Fruit fly (Drosophila melanogaster) S2 (cell line): ENCODE results near the gene eIF3d1.

Source experiments
- CG8478 ChIP-seq: fragments of >200 bp; optimal IDR thresholded peaks from 2 replicates; lab custom pipeline; 2018
- CTCF ChIP-seq, 2 experiments: fragments of >200 bp; optimal IDR thresholded peaks; 2 replicates each; lab custom pipeline; 2018

Gene eIF3d1

DNA sequence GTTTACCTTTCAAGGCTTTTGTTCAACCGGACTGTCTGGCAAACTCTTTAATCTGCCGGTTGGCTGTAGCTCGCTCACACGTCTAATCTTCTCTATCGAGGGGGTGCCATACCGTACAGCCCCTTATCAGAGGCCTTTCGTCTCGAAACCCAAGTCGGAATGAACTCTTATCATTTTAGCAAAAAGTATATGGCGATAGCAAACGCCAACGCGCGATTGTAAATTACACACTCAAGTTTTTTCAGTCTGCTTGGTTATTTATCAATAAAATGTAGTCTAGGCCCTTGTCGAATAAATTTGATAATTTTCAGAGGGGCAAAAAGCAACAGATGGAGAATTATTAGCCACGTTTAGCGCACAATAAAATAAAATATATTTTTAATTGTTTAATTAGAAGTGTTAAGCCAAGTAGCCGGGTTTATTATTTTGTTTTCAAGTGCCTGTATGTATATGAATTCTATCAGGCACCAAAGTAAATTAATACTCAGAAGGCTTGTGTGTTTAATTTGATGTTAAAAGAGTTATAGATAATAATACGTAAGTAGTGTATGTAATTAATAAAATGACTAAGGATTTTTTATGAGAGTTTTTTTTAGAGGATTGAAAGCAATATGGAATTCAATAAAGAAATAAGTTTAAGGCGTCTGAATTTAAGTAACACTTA is 45.1 kb downstream of the eIF3d1 start:
- TF ChIP-seq CG8478 (lab: Kevin White, UChicago) (no peak), CTCF (optimal IDR thresholded peaks at IDR 0.05; lab: Kevin White, UChicago) (no peak)

DNA sequence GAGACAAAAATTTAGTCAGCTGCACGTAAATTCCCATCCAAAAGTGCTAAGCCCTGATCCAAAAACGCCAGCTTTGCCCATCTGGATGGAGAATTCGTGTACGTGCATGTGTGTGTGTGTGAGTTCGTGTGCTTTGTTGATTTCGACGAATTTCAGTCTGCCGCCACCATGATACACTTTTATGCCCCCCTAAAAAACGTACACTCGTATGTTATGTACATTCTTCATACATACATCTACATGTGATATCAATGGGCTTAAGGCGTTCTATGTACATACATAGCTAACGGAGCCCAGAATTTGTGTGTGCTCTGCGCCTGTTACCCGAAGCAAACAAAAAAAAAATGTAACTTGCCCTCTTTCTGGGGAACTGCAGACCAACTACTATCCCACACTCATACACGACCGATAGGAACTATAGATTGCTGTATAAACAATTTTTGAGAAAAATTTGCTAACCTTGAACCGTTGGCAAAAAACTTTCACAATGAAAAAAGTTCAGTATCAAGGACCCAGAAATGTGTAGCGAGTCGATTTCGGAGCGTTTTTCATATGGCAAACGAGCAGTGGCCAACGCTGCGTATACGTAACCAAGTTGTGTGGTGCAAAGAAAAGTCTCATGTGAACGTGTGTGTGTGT is 46.0 kb downstream of the eIF3d1 start:
- TF ChIP-seq CTCF (optimal IDR thresholded peaks at IDR 0.05; lab: Kevin White, UChicago) (no peak), CG8478 (lab: Kevin White, UChicago) (no peak)

DNA sequence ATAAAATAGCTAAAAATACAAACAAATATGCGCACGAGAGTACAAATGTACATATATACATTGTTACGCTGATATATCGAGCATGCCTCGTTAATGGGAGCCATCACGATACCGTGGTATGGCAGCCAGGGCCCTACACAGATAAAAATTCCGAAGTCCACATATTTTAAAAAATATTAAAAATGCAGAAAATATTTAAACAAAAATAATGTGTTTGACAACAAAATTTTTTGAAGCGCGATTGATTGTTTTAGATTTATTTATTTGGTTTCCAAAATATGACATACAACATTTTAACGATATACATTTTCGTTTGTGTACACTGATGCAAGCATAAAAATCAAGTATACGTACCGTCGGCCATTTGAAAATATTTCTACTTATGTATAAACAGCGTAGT is 46.9 kb downstream of the eIF3d1 start:
- TF ChIP-seq CG8478 (lab: Kevin White, UChicago) (no peak), CTCF (optimal IDR thresholded peaks at IDR 0.05; lab: Kevin White, UChicago) (no peak)

DNA sequence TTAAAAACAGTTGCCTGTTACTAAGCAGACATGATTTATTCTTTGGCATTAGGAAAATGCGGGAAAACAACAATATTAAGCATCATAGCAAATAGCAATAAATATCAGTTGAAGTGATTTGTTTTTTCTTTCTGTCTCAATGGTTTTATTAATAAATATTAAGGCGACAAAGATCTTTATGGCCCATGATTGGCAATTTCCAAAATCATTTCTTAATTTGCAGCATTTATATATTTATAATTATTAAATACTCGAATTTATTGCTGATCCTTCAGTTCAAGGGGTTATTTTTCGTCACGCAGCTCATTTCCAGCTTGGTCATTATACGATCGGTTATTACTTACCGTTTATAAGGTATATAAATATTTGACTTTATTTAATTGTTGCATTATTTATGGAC is 47.8 kb downstream of the eIF3d1 start:
- no peak for TF ChIP-seq CG8478 (lab: Kevin White, UChicago)

DNA sequence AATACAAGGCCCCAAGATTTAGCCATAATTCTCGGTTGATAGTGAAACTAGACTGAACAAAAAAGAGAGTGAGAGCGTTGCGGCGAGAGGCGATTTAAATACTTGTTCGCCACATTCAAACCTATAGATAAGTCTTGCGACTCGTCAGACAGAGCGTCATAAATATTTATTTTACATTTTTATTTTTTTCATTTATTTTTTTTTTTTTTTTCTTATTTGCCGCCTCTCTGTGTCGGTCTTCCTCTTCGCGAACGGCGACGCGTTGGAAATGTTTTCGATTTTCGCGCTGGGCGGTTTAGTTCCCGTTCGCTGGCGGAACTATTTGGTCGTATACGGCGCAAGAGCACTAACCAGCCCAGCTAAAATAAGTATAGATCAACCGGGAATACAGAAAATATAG is 48.2 kb downstream of the eIF3d1 start:
- TF ChIP-seq CTCF (optimal IDR thresholded peaks at IDR 0.05; lab: Kevin White, UChicago) = no peak

DNA sequence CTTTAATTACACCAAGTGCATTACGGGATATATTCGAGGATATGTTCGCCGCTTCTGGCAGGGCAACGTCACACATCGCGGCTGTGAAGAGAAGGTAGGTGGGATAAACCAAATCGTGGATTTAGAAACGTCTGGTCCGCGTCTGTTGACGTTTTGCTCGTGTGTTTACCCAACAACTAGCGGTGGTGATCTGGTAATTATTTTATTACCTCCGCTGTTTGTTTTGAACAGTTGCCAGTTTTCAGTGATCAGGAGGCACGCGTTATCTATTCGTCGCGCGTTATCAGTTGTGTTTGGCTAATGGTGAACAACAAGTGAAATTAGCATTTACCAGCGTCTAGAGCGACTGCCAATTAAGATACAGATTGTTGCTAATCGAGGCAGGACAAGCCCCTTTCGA is 49.2 kb downstream of the eIF3d1 start:
- TF ChIP-seq CG8478 (lab: Kevin White, UChicago) (no peak), CTCF (optimal IDR thresholded peaks at IDR 0.05; lab: Kevin White, UChicago) (no peak)

DNA sequence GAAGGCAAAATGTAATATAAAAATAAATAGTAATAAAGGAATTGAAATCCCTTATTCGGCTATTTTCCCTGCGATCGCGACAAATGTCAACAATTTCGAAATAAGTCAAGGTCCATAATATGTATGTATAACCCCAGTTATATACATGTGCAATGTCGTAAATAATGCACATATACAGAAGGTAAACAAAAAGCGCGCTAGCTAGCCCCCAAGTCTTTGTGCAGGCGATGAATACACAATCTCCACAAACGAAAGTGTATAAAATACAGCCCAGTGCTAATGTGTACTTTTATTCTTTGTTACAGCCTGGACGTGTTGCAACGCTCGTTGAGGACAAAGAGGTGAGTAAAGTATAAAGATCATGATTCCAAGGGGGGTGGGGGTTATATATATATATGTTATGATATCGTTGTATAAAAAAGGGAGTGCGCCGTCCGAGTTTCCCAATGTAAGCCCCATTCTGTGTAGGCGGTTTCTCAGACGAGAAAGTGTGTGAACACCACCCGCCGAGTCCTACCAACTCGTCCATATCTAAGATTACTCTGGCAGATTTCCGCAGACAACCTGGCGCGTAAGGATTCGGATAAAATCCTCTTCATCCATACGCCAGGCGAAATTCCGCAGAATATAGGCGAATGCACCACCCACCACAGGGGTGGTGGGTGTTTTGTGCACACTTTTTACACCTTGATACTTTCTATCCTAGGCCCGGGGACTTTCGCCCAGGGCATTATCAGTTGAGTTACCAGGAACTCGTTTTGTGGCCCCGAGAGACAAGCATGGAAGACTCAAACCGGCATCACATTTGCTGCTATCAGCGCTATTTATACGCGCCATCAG is 50.0 kb downstream of the eIF3d1 start:
- TF ChIP-seq CTCF (optimal IDR thresholded peaks at IDR 0.05; lab: Kevin White, UChicago) (no peak), CG8478 (lab: Kevin White, UChicago) (no peak)

DNA sequence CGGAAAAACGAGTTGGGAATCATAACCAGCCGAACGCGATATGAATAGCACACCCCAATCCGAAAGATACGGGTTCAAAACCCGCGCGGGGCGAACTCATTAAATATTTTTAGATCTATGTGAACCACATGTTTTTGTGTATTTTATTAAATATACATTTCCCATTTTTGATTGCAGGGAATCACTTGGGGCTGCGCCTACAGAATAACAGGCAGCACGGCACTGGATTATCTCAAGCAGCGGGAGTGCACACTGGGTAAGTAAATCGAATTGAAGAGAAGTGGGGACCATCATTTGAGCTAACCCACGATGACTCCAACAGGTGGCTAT is 50.6 kb downstream of the eIF3d1 start:
- TF ChIP-seq CTCF (optimal IDR thresholded peaks at IDR 0.05; lab: Kevin White, UChicago) (no peak), CG8478 (lab: Kevin White, UChicago) (no peak)
